Worm (Caenorhabditis elegans) whole organism, early embryonic: Measurements from ENCODE around the gene rnp-1.

Experiments used
- B0310.2 ChIP-seq: sonication (generic microtip); optimal IDR thresholded peaks from 2 replicates; lab custom pipeline; 2016; ENCODE audit warnings: mild to moderate bottlenecking, missing genetic modification characterization, missing compliant biosample characterization
- aly-1 ChIP-seq: sonication (generic microtip); optimal IDR thresholded peaks from 2 replicates; lab custom pipeline; 2016; ENCODE audit warnings: missing genetic modification characterization, missing compliant biosample characterization
- ama-1 ChIP-seq: fragments of 150-350 bp; optimal IDR thresholded peaks from 2 replicates; lab custom pipeline; 2014
- ceh-13 ChIP-seq: fragments of 200-800 bp; sonication (Bioruptor generic); optimal IDR thresholded peaks from 2 replicates; lab custom pipeline; 2018; ENCODE audit warnings: mild to moderate bottlenecking, missing genetic modification characterization, missing compliant biosample characterization
- ceh-36 ChIP-seq: sonication (generic microtip); optimal IDR thresholded peaks from 2 replicates; lab custom pipeline; 2016; ENCODE audit warnings: missing genetic modification characterization, inconsistent platforms, missing compliant biosample characterization
- hnd-1 ChIP-seq: sonication (generic microtip); optimal IDR thresholded peaks from 2 replicates; lab custom pipeline; 2016; ENCODE audit warnings: missing genetic modification characterization, missing compliant biosample characterization

rnp-1 gene

DNA sequence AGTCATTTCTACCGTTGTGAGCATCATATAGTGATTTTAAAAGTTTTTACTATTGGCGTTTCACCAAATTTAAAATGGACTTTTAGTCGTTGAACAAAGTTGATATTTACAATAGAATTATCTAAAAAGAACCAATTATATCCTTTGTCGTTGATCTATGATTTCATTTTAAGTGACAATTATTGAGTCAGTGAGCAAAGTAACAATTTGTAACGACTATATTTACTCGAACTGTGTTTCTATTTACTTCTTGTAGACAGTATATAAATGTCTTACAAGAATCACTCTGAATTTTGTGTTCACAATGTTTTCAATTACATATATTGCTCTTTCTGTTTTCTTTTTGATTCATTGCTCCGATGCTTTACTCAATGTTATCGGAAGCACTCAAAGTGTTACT lies 49.1 kb downstream of the rnp-1 start, which contains the start of gene ttr-22:
TSS of gene ttr-22 (plus strand) at position 301 of the 400 bp plus-strand sequence.
- TF ChIP-seq ceh-13 (GFP tag; lab: Kevin White, UChicago) (no peak), B0310.2 (tag; lab: Kevin White, UChicago) (no peak), hnd-1 (tag; lab: Kevin White, UChicago) (no peak), aly-1 (tag; lab: Kevin White, UChicago) (no peak), ceh-36 (no peak), ama-1 (lab: Kevin White, UChicago) (no peak)
